Worm (Caenorhabditis elegans) whole organism, L1 larva: ENCODE measurements around the gene cec-1.

ENCODE experiments used
- C04F5.9 ChIP-seq: sonication (generic microtip); optimal IDR thresholded peaks from 2 replicates; lab custom pipeline; 2016; ENCODE audit warnings: missing genetic modification characterization, missing compliant biosample characterization
- C16A3.4 ChIP-seq: fragments of 150-350 bp; optimal IDR thresholded peaks from 2 replicates; lab custom pipeline; 2014; ENCODE audit warnings: missing biosample characterization, missing genetic modification characterization
- C34B4.2 ChIP-seq: sonication (generic microtip); optimal IDR thresholded peaks from 2 replicates; lab custom pipeline; 2017; ENCODE audit warnings: mild to moderate bottlenecking, missing genetic modification characterization, missing compliant biosample characterization
- F16B12.6 ChIP-seq: fragments of 150-350 bp; optimal IDR thresholded peaks from 2 replicates; lab custom pipeline; 2014; ENCODE audit warnings: missing biosample characterization, missing genetic modification characterization
- Y116A8C.19 ChIP-seq: sonication (generic microtip); optimal IDR thresholded peaks from 2 replicates; lab custom pipeline; 2016; ENCODE audit warnings: missing compliant biosample characterization, missing genetic modification characterization, borderline replicate concordance
- ama-1 ChIP-seq: fragments of 150-350 bp; optimal IDR thresholded peaks from 2 replicates; lab custom pipeline; 2014
- blmp-1 ChIP-seq: fragments of 150-350 bp; optimal IDR thresholded peaks from 2 replicates; lab custom pipeline; 2014; ENCODE audit warnings: missing biosample characterization, missing genetic modification characterization
- ceh-63 ChIP-seq: fragments of 200-800 bp; sonication (Bioruptor generic); optimal IDR thresholded peaks from 2 replicates; lab custom pipeline; 2018; ENCODE audit warnings: mild to moderate bottlenecking, missing genetic modification characterization, missing compliant biosample characterization
- ceh-88 ChIP-seq: fragments of 200-800 bp; sonication (Bioruptor generic); IDR thresholded peaks from 2 replicates; pipeline ENCODE4 v1.3.6; 2022; ENCODE audit warnings: missing genetic modification characterization, missing compliant biosample characterization
- ceh-90 ChIP-seq: sonication (generic microtip); optimal IDR thresholded peaks from 2 replicates; lab custom pipeline; 2016; ENCODE audit warnings: missing genetic modification characterization, missing compliant biosample characterization
- efl-1 ChIP-seq, 4 experiments: fragments of 150-350 bp; optimal IDR thresholded peaks in 3 of 4; peaks in 1 of 4; 1 replicate in 1 of 4; 2 replicates in 3 of 4; lab custom pipeline; 2014; ENCODE audit warnings: missing biosample characterization in 2 of 4, missing genetic modification characterization in 2 of 4, missing genetic modification reagents in 2 of 4
- efl-3 ChIP-seq: fragments of 200-800 bp; sonication (Bioruptor generic); optimal IDR thresholded peaks from 2 replicates; lab custom pipeline; 2018; ENCODE audit warnings: mild to moderate bottlenecking, missing genetic modification characterization, missing compliant biosample characterization
- egl-13 ChIP-seq: sonication (generic microtip); optimal IDR thresholded peaks from 2 replicates; lab custom pipeline; 2016; ENCODE audit warnings: missing genotype, missing genetic modification reagents, missing genetic modification characterization, missing compliant biosample characterization
- egl-27 ChIP-seq, 2 experiments: fragments of 150-350 bp in 1 of 2; sonication (generic microtip); optimal IDR thresholded peaks; 3 replicates each; lab custom pipeline; 2017 to 2018; ENCODE audit warnings: missing biosample characterization in 2 of 2, missing genetic modification characterization in 2 of 2, missing genetic modification reagents in 2 of 2
- elt-2 ChIP-seq: sonication (generic microtip); optimal IDR thresholded peaks from 2 replicates; lab custom pipeline; 2016; ENCODE audit warnings: missing genetic modification characterization, mild to moderate bottlenecking, inconsistent platforms, missing compliant biosample characterization, missing genetic modification reagents
- ets-5 ChIP-seq: fragments of 200-800 bp; sonication (Bioruptor generic); IDR thresholded peaks from 2 replicates; pipeline ENCODE4 v1.3.6; 2022; ENCODE audit warnings: missing genetic modification characterization, missing compliant biosample characterization
- fkh-4 ChIP-seq: sonication (generic microtip); optimal IDR thresholded peaks from 2 replicates; lab custom pipeline; 2016; ENCODE audit warnings: missing compliant biosample characterization, missing genetic modification characterization, borderline replicate concordance
- fkh-8 ChIP-seq: sonication (generic microtip); optimal IDR thresholded peaks from 2 replicates; lab custom pipeline; 2016; ENCODE audit warnings: mild to moderate bottlenecking, missing genetic modification characterization, missing compliant biosample characterization
- fos-1 ChIP-seq: fragments of 150-350 bp; optimal IDR thresholded peaks from 2 replicates; lab custom pipeline; 2014; ENCODE audit warnings: missing biosample characterization, missing genetic modification characterization
- hlh-17 ChIP-seq: fragments of 200-800 bp; sonication (Bioruptor generic); optimal IDR thresholded peaks from 2 replicates; lab custom pipeline; 2018; ENCODE audit warnings: missing genetic modification characterization, mild to moderate bottlenecking, missing compliant biosample characterization, moderate library complexity, borderline replicate concordance
- hlh-4 ChIP-seq: sonication (generic microtip); optimal IDR thresholded peaks from 2 replicates; lab custom pipeline; 2016; ENCODE audit warnings: mild to moderate bottlenecking, missing genetic modification characterization, missing compliant biosample characterization
- hpl-2 ChIP-seq: fragments of 150-350 bp; optimal IDR thresholded peaks from 2 replicates; lab custom pipeline; 2014; ENCODE audit warnings: missing biosample characterization, missing genetic modification reagents, missing genetic modification characterization
- irx-1 ChIP-seq: sonication (generic microtip); optimal IDR thresholded peaks from 2 replicates; lab custom pipeline; 2016; ENCODE audit warnings: missing genetic modification characterization, missing compliant biosample characterization
- lin-14 ChIP-seq: fragments of 200-800 bp; sonication (Bioruptor generic); optimal IDR thresholded peaks from 2 replicates; lab custom pipeline; 2018; ENCODE audit warnings: mild to moderate bottlenecking, missing genetic modification characterization, moderate library complexity, missing compliant biosample characterization
- lin-15B ChIP-seq: fragments of 150-350 bp; sonication (generic microtip); optimal IDR thresholded peaks from 3 replicates; lab custom pipeline; 2014; ENCODE audit warnings: missing biosample characterization, missing genetic modification characterization
- lsy-2 ChIP-seq, 2 experiments: fragments of 150-350 bp; optimal IDR thresholded peaks; 2 replicates each; lab custom pipeline; 2014; ENCODE audit warnings: missing biosample characterization in 2 of 2, missing genetic modification characterization in 2 of 2
- mab-9 ChIP-seq: fragments of 200-800 bp; sonication (Bioruptor generic); IDR thresholded peaks from 2 replicates; pipeline ENCODE4 v1.3.6; 2022; ENCODE audit warnings: missing genetic modification reagents, missing genetic modification characterization, missing compliant biosample characterization
- mef-2 ChIP-seq: fragments of 150-350 bp; optimal IDR thresholded peaks from 2 replicates; lab custom pipeline; 2014; ENCODE audit warnings: missing biosample characterization, missing genetic modification characterization
- mep-1 ChIP-seq: fragments of 150-350 bp; optimal IDR thresholded peaks from 2 replicates; lab custom pipeline; 2014; ENCODE audit warnings: missing biosample characterization, missing genetic modification characterization
- nhr-11 ChIP-seq: fragments of 150-350 bp; optimal IDR thresholded peaks from 2 replicates; lab custom pipeline; 2014; ENCODE audit warnings: missing biosample characterization, missing genetic modification characterization
- nhr-237 ChIP-seq: fragments of 150-350 bp; optimal IDR thresholded peaks from 2 replicates; lab custom pipeline; 2014; ENCODE audit warnings: missing biosample characterization, missing genetic modification characterization
- nhr-28 ChIP-seq: fragments of 150-350 bp; optimal IDR thresholded peaks from 2 replicates; lab custom pipeline; 2014; ENCODE audit warnings: missing biosample characterization, missing genetic modification characterization
- nhr-47 ChIP-seq: sonication (generic microtip); optimal IDR thresholded peaks from 2 replicates; lab custom pipeline; 2016; ENCODE audit warnings: mild to moderate bottlenecking, missing genetic modification characterization, moderate library complexity, missing compliant biosample characterization
- nhr-71 ChIP-seq: sonication (generic microtip); optimal IDR thresholded peaks from 2 replicates; lab custom pipeline; 2016; ENCODE audit warnings: mild to moderate bottlenecking, missing genetic modification characterization, moderate library complexity, missing compliant biosample characterization
- nhr-76 ChIP-seq: sonication (generic microtip); optimal IDR thresholded peaks from 2 replicates; lab custom pipeline; 2017; ENCODE audit warnings: missing biosample characterization, missing genetic modification characterization
- nhr-77 ChIP-seq: fragments of 150-350 bp; optimal IDR thresholded peaks from 2 replicates; lab custom pipeline; 2014; ENCODE audit warnings: missing biosample characterization, missing genetic modification characterization
- nhr-84 ChIP-seq: sonication (generic microtip); optimal IDR thresholded peaks from 2 replicates; lab custom pipeline; 2017; ENCODE audit warnings: missing biosample characterization, missing genetic modification characterization
- nhr-90 ChIP-seq: sonication (generic microtip); optimal IDR thresholded peaks from 2 replicates; lab custom pipeline; 2016; ENCODE audit warnings: mild to moderate bottlenecking, missing genetic modification characterization, missing compliant biosample characterization; ENCODE audit not compliant: poor library complexity
- pag-3 ChIP-seq: sonication (generic microtip); optimal IDR thresholded peaks from 2 replicates; lab custom pipeline; 2017; ENCODE audit warnings: missing genetic modification characterization, mild to moderate bottlenecking, missing compliant biosample characterization, antibody characterized with exemption, borderline replicate concordance; ENCODE audit not compliant: insufficient read depth
- pax-3 ChIP-seq: fragments of 200-800 bp; sonication (Bioruptor generic); optimal IDR thresholded peaks from 2 replicates; lab custom pipeline; 2018; ENCODE audit warnings: mild to moderate bottlenecking, missing genetic modification characterization, moderate library complexity, missing compliant biosample characterization
- rnt-1 ChIP-seq: sonication (generic microtip); optimal IDR thresholded peaks from 2 replicates; lab custom pipeline; 2016; ENCODE audit warnings: mild to moderate bottlenecking, missing genetic modification characterization, moderate library complexity, missing compliant biosample characterization
- skn-1 ChIP-seq: fragments of 150-350 bp; optimal IDR thresholded peaks from 2 replicates; lab custom pipeline; 2014; ENCODE audit warnings: missing biosample characterization, missing genetic modification characterization
- snpc-4 ChIP-seq: fragments of 150-350 bp; optimal IDR thresholded peaks from 2 replicates; lab custom pipeline; 2014; ENCODE audit warnings: missing biosample characterization, missing genetic modification characterization
- snu-23 ChIP-seq: sonication (generic microtip); optimal IDR thresholded peaks from 2 replicates; lab custom pipeline; 2016; ENCODE audit warnings: missing genetic modification characterization, missing compliant biosample characterization
- sox-4 ChIP-seq: sonication (generic microtip); optimal IDR thresholded peaks from 2 replicates; lab custom pipeline; 2016; ENCODE audit warnings: missing genetic modification characterization, missing compliant biosample characterization
- sup-37 ChIP-seq: fragments of 200-800 bp; sonication (Bioruptor generic); optimal IDR thresholded peaks from 2 replicates; lab custom pipeline; 2018; ENCODE audit warnings: mild to moderate bottlenecking, missing genetic modification characterization, missing compliant biosample characterization
- swsn-7 ChIP-seq: sonication (generic microtip); optimal IDR thresholded peaks from 2 replicates; lab custom pipeline; 2016; ENCODE audit warnings: missing genetic modification characterization, missing compliant biosample characterization
- tlp-1 ChIP-seq: fragments of 150-350 bp; optimal IDR thresholded peaks from 2 replicates; lab custom pipeline; 2014; ENCODE audit warnings: missing biosample characterization, missing genetic modification characterization
- unc-30 ChIP-seq: sonication (generic microtip); optimal IDR thresholded peaks from 2 replicates; lab custom pipeline; 2017; ENCODE audit warnings: missing biosample characterization, missing genetic modification characterization
- unc-86 ChIP-seq: sonication (generic microtip); optimal IDR thresholded peaks from 2 replicates; lab custom pipeline; 2016; ENCODE audit warnings: missing genetic modification characterization, missing compliant biosample characterization
- vab-15 ChIP-seq: sonication (generic microtip); optimal IDR thresholded peaks from 2 replicates; lab custom pipeline; 2017; ENCODE audit warnings: missing genotype, mild to moderate bottlenecking, missing genetic modification characterization, missing compliant biosample characterization
- zip-4 ChIP-seq: fragments of 200-800 bp; sonication (Bioruptor generic); optimal IDR thresholded peaks from 2 replicates; lab custom pipeline; 2018; ENCODE audit warnings: mild to moderate bottlenecking, missing genetic modification characterization, moderate library complexity, missing compliant biosample characterization
- ztf-4 ChIP-seq: fragments of 150-350 bp; optimal IDR thresholded peaks from 2 replicates; lab custom pipeline; 2014; ENCODE audit warnings: missing biosample characterization, missing genetic modification characterization

cec-1 gene

DNA sequence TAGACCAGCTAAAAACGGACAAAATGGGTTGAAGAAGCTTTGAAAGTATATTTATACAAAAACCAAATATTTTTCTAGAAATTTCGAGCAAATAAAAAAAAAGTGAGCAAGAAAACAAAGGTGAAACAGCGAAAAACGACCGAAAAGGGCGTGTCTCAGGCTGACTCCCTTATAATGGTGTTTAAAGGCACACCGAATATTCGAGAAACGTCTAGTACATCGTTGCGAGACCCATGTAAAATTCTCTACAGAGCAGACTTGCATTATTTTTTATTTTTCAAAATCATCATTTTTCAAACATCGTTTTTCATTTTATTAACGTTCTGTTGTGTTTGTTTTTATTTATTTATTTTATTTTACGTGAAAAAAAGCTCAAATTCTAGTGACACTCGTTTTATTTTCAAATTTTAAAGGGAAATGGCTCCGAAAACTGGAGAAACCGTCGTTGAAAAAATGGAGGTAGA, 20.8 kb downstream of the cec-1 start, which contains the start of gene rpn-3 (continued):
- TF ChIP-seq sup-37 (GFP tag; lab: Kevin White, UChicago) (peak; percentile 83), fkh-8 (tag; lab: Kevin White, UChicago) (peak; percentile 99), mep-1 (tag; lab: Kevin White, UChicago) (peak; percentile 99), ztf-4 (tag; lab: Kevin White, UChicago) (peak; percentile 98), hpl-2 (peak; percentile 67), lin-14 (GFP tag; lab: Kevin White, UChicago) (peak; percentile 98), C16A3.4 (peak; percentile 99), pag-3 (tag; lab: Kevin White, UChicago) (peak; percentile 77), F16B12.6 (peak; percentile 23), hlh-17 (GFP tag; lab: Kevin White, UChicago) (no peak), fos-1 (tag; lab: Kevin White, UChicago) (peak; percentile 96), unc-30 (tag; lab: Kevin White, UChicago) (no peak), Y116A8C.19 (tag; lab: Kevin White, UChicago) (no peak), ceh-90 (tag; lab: Kevin White, UChicago) (peak; percentile 61), snpc-4 (tag; lab: Kevin White, UChicago) (peak; percentile 88), zip-4 (peak; percentile 89), mab-9 (GFP tag; lab: Robert Waterston, UW) (peak; percentile 96), nhr-84 (tag; lab: Kevin White, UChicago) (no peak), efl-1 (optimal IDR thresholded peaks at IDR 0.05; lab: Kevin White, UChicago) (peak; percentile 93 to 95), efl-1 (GFP tag; optimal IDR thresholded peaks at IDR 0.05 in 1 of 2; lab: Kevin White, UChicago) (peak; percentile 87 to 98), nhr-90 (tag; lab: Kevin White, UChicago) (peak; percentile 94), lin-15B (tag; lab: Kevin White, UChicago) (peak; percentile 96), snu-23 (GFP tag; lab: Kevin White, UChicago) (peak; percentile 99), vab-15 (tag; lab: Kevin White, UChicago) (peak; percentile 43), C04F5.9 (tag; lab: Kevin White, UChicago) (peak; percentile 90), rnt-1 (tag; lab: Kevin White, UChicago) (peak; percentile 93), nhr-77 (peak; percentile 95), blmp-1 (peak; percentile 85), fkh-4 (tag; lab: Kevin White, UChicago) (peak; percentile 64), C34B4.2 (tag; lab: Kevin White, UChicago) (no peak), pax-3 (tag; lab: Kevin White, UChicago) (peak; percentile 89), elt-2 (tag; lab: Kevin White, UChicago) (peak; percentile 75), nhr-11 (tag; lab: Kevin White, UChicago) (peak; percentile 93), hlh-4 (tag; lab: Kevin White, UChicago) (no peak), sox-4 (peak; percentile 78), nhr-47 (tag; lab: Kevin White, UChicago) (peak; percentile 98), swsn-7 (tag; lab: Kevin White, UChicago) (peak; percentile 98), mef-2 (peak; percentile 69), nhr-71 (tag; lab: Kevin White, UChicago) (peak; percentile 98), irx-1 (peak; percentile 92), ceh-63 (GFP tag; lab: Kevin White, UChicago) (no peak), lsy-2 (tag; optimal IDR thresholded peaks at IDR 0.05; lab: Kevin White, UChicago) (peak; percentile 97), unc-86 (tag; lab: Kevin White, UChicago) (peak; percentile 95), egl-13 (peak; percentile 95), nhr-76 (tag; lab: Kevin White, UChicago) (peak; percentile 61), ets-5 (no peak), egl-27 (tag; optimal IDR thresholded peaks at IDR 0.05; lab: Kevin White, UChicago) (peak in 1 of 2 experiments; percentile 30), ceh-88 (GFP tag; lab: Robert Waterston, UW) (peak; percentile 90), efl-3 (GFP tag; lab: Kevin White, UChicago) (peak; percentile 69), skn-1 (tag; lab: Kevin White, UChicago) (peak; percentile 100), nhr-237 (tag; lab: Kevin White, UChicago) (peak; percentile 97), tlp-1 (tag; lab: Kevin White, UChicago) (no peak), ama-1 (lab: Kevin White, UChicago) (peak; percentile 77), nhr-28 (no peak)
